Fruit fly (Drosophila melanogaster) whole organism, adult: Measurements from ENCODE around the gene CG46430.
A peak's percentile ranks its signal among the peaks of the same experiment; 100 is the strongest.

Experiments used
- CG11617 ChIP-seq: fragments of 200-800 bp; sonication (Bioruptor generic); optimal IDR thresholded peaks from 2 replicates; lab custom pipeline; 2017; ENCODE audit warnings: mild to moderate bottlenecking, missing biosample characterization, missing genetic modification reagents, missing genetic modification characterization
- CG12768 ChIP-seq: fragments of 200-800 bp; sonication (Bioruptor generic); optimal IDR thresholded peaks from 2 replicates; lab custom pipeline; 2017; ENCODE audit warnings: missing biosample characterization, missing genetic modification characterization, mild to moderate bottlenecking, moderate library complexity, missing genetic modification reagents
- CG14711 ChIP-seq: fragments of 200-800 bp; sonication (Bioruptor generic); optimal IDR thresholded peaks from 2 replicates; lab custom pipeline; 2018; ENCODE audit warnings: missing biosample characterization, mild to moderate bottlenecking, missing genetic modification characterization, moderate library complexity
- CG1620 ChIP-seq: fragments of 200-800 bp; sonication (Bioruptor generic); optimal IDR thresholded peaks from 2 replicates; lab custom pipeline; 2016; ENCODE audit warnings: missing biosample characterization, missing genetic modification characterization
- CG33017 ChIP-seq: fragments of 200-800 bp; sonication (Bioruptor generic); optimal IDR thresholded peaks from 2 replicates; lab custom pipeline; 2018; ENCODE audit warnings: missing biosample characterization, mild to moderate bottlenecking, missing genetic modification characterization, moderate library complexity
- CG5204 ChIP-seq: fragments of 200-800 bp; sonication (Bioruptor generic); optimal IDR thresholded peaks from 2 replicates; lab custom pipeline; 2016; ENCODE audit warnings: missing biosample characterization, missing genetic modification characterization
- CG7045 ChIP-seq: fragments of 200-800 bp; sonication (Bioruptor generic); optimal IDR thresholded peaks from 2 replicates; lab custom pipeline; 2017; ENCODE audit warnings: missing biosample characterization, mild to moderate bottlenecking, missing genetic modification characterization
- CG7101 ChIP-seq: fragments of 200-800 bp; sonication (Bioruptor generic); optimal IDR thresholded peaks from 2 replicates; lab custom pipeline; 2018; ENCODE audit warnings: missing biosample characterization, mild to moderate bottlenecking, missing genetic modification characterization, moderate library complexity
- Clk ChIP-seq: fragments of 200-800 bp; sonication (Bioruptor generic); optimal IDR thresholded peaks from 2 replicates; lab custom pipeline; 2017; ENCODE audit warnings: missing biosample characterization, missing genetic modification characterization
- Crg-1 ChIP-seq: fragments of 200-800 bp; sonication (Bioruptor generic); optimal IDR thresholded peaks from 2 replicates; lab custom pipeline; 2016; ENCODE audit warnings: missing biosample characterization, missing genetic modification characterization
- Hr96 ChIP-seq: fragments of 200-800 bp; sonication (Bioruptor generic); optimal IDR thresholded peaks from 2 replicates; lab custom pipeline; 2016; ENCODE audit warnings: missing biosample characterization, missing genetic modification characterization
- Mnt ChIP-seq: fragments of 200-800 bp; sonication (Bioruptor generic); optimal IDR thresholded peaks from 2 replicates; lab custom pipeline; 2016; ENCODE audit warnings: missing biosample characterization, mild to moderate bottlenecking, missing genetic modification characterization
- bab1 ChIP-seq: fragments of 200-800 bp; sonication (Bioruptor generic); optimal IDR thresholded peaks from 3 replicates; lab custom pipeline; 2019; ENCODE audit warnings: missing biosample characterization, mild to moderate bottlenecking, missing genetic modification characterization, moderate library complexity
- cic ChIP-seq: fragments of 200-800 bp; sonication (Bioruptor generic); optimal IDR thresholded peaks from 2 replicates; lab custom pipeline; 2017; ENCODE audit warnings: missing biosample characterization, mild to moderate bottlenecking, missing genetic modification characterization, moderate library complexity
- cnc ChIP-seq, 2 experiments: fragments of >200 bp; optimal IDR thresholded peaks; 2 replicates each; lab custom pipeline; 2017
- kay ChIP-seq: fragments of 200-800 bp; sonication (Bioruptor generic); peaks from one replicate; lab custom pipeline; 2016; ENCODE audit warnings: missing biosample characterization, missing genetic modification characterization, borderline replicate concordance
- ovo ChIP-seq: fragments of 200-800 bp; sonication (Bioruptor generic); optimal IDR thresholded peaks from 2 replicates; lab custom pipeline; 2016; ENCODE audit warnings: missing biosample characterization, missing genetic modification characterization
- pad ChIP-seq: fragments of 200-800 bp; sonication (Bioruptor generic); optimal IDR thresholded peaks from 3 replicates; lab custom pipeline; 2017; ENCODE audit warnings: missing biosample characterization, missing genetic modification characterization, mild to moderate bottlenecking, moderate library complexity, missing genetic modification reagents
- tj ChIP-seq: fragments of 200-800 bp; sonication (Bioruptor generic); optimal IDR thresholded peaks from 3 replicates; lab custom pipeline; 2017; ENCODE audit warnings: missing biosample characterization, mild to moderate bottlenecking, missing genetic modification characterization, moderate library complexity
- toe ChIP-seq: fragments of 200-800 bp; sonication (Bioruptor generic); optimal IDR thresholded peaks from 2 replicates; lab custom pipeline; 2016; ENCODE audit warnings: missing biosample characterization, missing genetic modification characterization

Gene CG46430

dm6 chr3L:10516707-10517450, 38.6 kb downstream of the CG46430 start:
- no peak for TF ChIP-seq Hr96 (GFP tag; lab: Kevin White, UChicago)
- TF ChIP-seq toe (GFP tag; lab: Kevin White, UChicago) = no peak
- TF ChIP-seq CG1620 (GFP tag; lab: Kevin White, UChicago) = no peak
- TF ChIP-seq kay (GFP tag; lab: Kevin White, UChicago) = no peak
- TF ChIP-seq CG11617 (GFP tag; lab: Kevin White, UChicago) = no peak
- TF ChIP-seq cic (GFP tag; lab: Kevin White, UChicago) = no peak
- TF ChIP-seq ovo (GFP tag; lab: Kevin White, UChicago) = no peak
- TF ChIP-seq bab1 (GFP tag; lab: Kevin White, UChicago) = no peak
- TF ChIP-seq Crg-1 (GFP tag; lab: Kevin White, UChicago) = no peak
- TF ChIP-seq CG7045 (GFP tag; lab: Kevin White, UChicago) = no peak
- TF ChIP-seq CG7101 (tag; lab: Kevin White, UChicago) = no peak
- TF ChIP-seq CG12768 (GFP tag; lab: Kevin White, UChicago) = no peak
- no peak for TF ChIP-seq pad (GFP tag; lab: Kevin White, UChicago)
- TF ChIP-seq tj = no peak
- TF ChIP-seq CG33017 = no peak
- no peak for TF ChIP-seq CG5204 (GFP tag; lab: Kevin White, UChicago)
- TF ChIP-seq Mnt (GFP tag; lab: Kevin White, UChicago) = no peak

dm6 chr3L:10517451-10518385, 39.4 kb downstream of the CG46430 start:
- TF ChIP-seq kay (GFP tag; lab: Kevin White, UChicago) (peak; percentile 68), pad (GFP tag; lab: Kevin White, UChicago) (no peak), Clk (GFP tag; lab: Kevin White, UChicago) (no peak), Mnt (GFP tag; lab: Kevin White, UChicago) (no peak), cnc (optimal IDR thresholded peaks at IDR 0.05; lab: Kevin White, UChicago) (no peak)

- TF ChIP-seq CG7045 (GFP tag; lab: Kevin White, UChicago) = no peak
- peak; percentile 37 for TF ChIP-seq CG7101 (tag; lab: Kevin White, UChicago)
- TF ChIP-seq pad (GFP tag; lab: Kevin White, UChicago) = peak; percentile 9
- TF ChIP-seq ovo (GFP tag; lab: Kevin White, UChicago) = peak; percentile 24
Measured at dm6 chr3L:10518945-10519344, 40.6 kb downstream of the CG46430 start.

- TF ChIP-seq CG11617 (GFP tag; lab: Kevin White, UChicago) (no peak), CG5204 (GFP tag; lab: Kevin White, UChicago) (no peak), CG14711 (no peak), CG12768 (GFP tag; lab: Kevin White, UChicago) (no peak), Crg-1 (GFP tag; lab: Kevin White, UChicago) (no peak)
Measured at dm6 chr3L:10521624-10522023, 43.3 kb downstream of the CG46430 start.

- TF ChIP-seq pad (GFP tag; lab: Kevin White, UChicago) = no peak
- TF ChIP-seq Mnt (GFP tag; lab: Kevin White, UChicago) = peak; percentile 33
Measured at dm6 chr3L:10522391-10523214, 44.3 kb downstream of the CG46430 start.

dm6 chr3L:10525168-10525567, 46.9 kb downstream of the CG46430 start:
- TF ChIP-seq CG1620 (GFP tag; lab: Kevin White, UChicago) = no peak
